Fruit fly (Drosophila melanogaster) whole organism, embryonic: Measurements from ENCODE around the gene r-l.

ENCODE experiments used
- CG10462 ChIP-seq: fragments of 200-800 bp; sonication (Bioruptor generic); optimal IDR thresholded peaks from 2 replicates; lab custom pipeline; 2016; ENCODE audit warnings: missing biosample characterization, missing genetic modification characterization
- CG13624 ChIP-seq: fragments of 200-800 bp; sonication (Bioruptor generic); optimal IDR thresholded peaks from 2 replicates; lab custom pipeline; 2016; ENCODE audit warnings: missing biosample characterization, missing genetic modification characterization
- CG15073 ChIP-seq: fragments of 200-800 bp; sonication (Bioruptor generic); optimal IDR thresholded peaks from 2 replicates; lab custom pipeline; 2016; ENCODE audit warnings: missing biosample characterization, missing genetic modification characterization
- CG1603 ChIP-seq: fragments of 200-800 bp; sonication (Bioruptor generic); optimal IDR thresholded peaks from 2 replicates; lab custom pipeline; 2019; ENCODE audit warnings: missing biosample characterization, mild to moderate bottlenecking, missing genetic modification characterization, moderate library complexity
- CG17385 ChIP-seq: fragments of 200-800 bp; sonication (Bioruptor generic); optimal IDR thresholded peaks from 3 replicates; lab custom pipeline; 2018; ENCODE audit warnings: missing biosample characterization, mild to moderate bottlenecking, missing genetic modification characterization
- CG1792 ChIP-seq: fragments of 200-800 bp; sonication (Bioruptor generic); optimal IDR thresholded peaks from 2 replicates; lab custom pipeline; 2016; ENCODE audit warnings: missing biosample characterization, missing genetic modification characterization
- CG2202 ChIP-seq: fragments of 200-800 bp; sonication (Bioruptor generic); optimal IDR thresholded peaks from 2 replicates; lab custom pipeline; 2018; ENCODE audit warnings: missing biosample characterization, mild to moderate bottlenecking, missing genetic modification characterization
- CG31224 ChIP-seq: fragments of 200-800 bp; sonication (Bioruptor generic); IDR thresholded peaks from 2 replicates; pipeline ENCODE4 v1.3.6; 2022; ENCODE audit warnings: missing biosample characterization, missing genetic modification characterization
- CG4707 ChIP-seq: fragments of 200-800 bp; sonication (Bioruptor generic); optimal IDR thresholded peaks from 2 replicates; lab custom pipeline; 2018; ENCODE audit warnings: missing biosample characterization, mild to moderate bottlenecking, missing genetic modification characterization, moderate library complexity
- CG6683 ChIP-seq: fragments of 200-800 bp; sonication (Bioruptor generic); optimal IDR thresholded peaks from 2 replicates; lab custom pipeline; 2017; ENCODE audit warnings: missing biosample characterization, mild to moderate bottlenecking, missing genetic modification characterization, missing genetic modification reagents
- CG7372 ChIP-seq: fragments of 200-800 bp; sonication (Bioruptor generic); IDR thresholded peaks from 2 replicates; pipeline ENCODE4 v1.3.6; 2022; ENCODE audit warnings: missing biosample characterization, missing genetic modification characterization
- CG7987 ChIP-seq: fragments of 200-800 bp; sonication (Bioruptor generic); optimal IDR thresholded peaks from 2 replicates; lab custom pipeline; 2018; ENCODE audit warnings: missing biosample characterization, mild to moderate bottlenecking, missing genetic modification characterization, moderate library complexity
- CG9797 ChIP-seq: fragments of 200-800 bp; sonication (Bioruptor generic); optimal IDR thresholded peaks from 3 replicates; lab custom pipeline; 2018; ENCODE audit warnings: missing biosample characterization, mild to moderate bottlenecking, missing genetic modification characterization
- CTCF ChIP-seq: fragments of 200-800 bp; sonication (Bioruptor generic); optimal IDR thresholded peaks from 2 replicates; lab custom pipeline; 2017; ENCODE audit warnings: missing biosample characterization, mild to moderate bottlenecking, missing genetic modification characterization, moderate library complexity
- Lhr ChIP-seq: fragments of 200-800 bp; sonication (Bioruptor generic); optimal IDR thresholded peaks from 3 replicates; lab custom pipeline; 2017; ENCODE audit warnings: mild to moderate bottlenecking, missing biosample characterization, missing genetic modification reagents, missing genetic modification characterization
- Oli ChIP-seq: fragments of 200-800 bp; sonication (Bioruptor generic); optimal IDR thresholded peaks from 2 replicates; lab custom pipeline; 2018; ENCODE audit warnings: missing biosample characterization, mild to moderate bottlenecking, missing genetic modification characterization, moderate library complexity
- Xbp1 ChIP-seq: fragments of 200-800 bp; sonication (Bioruptor generic); optimal IDR thresholded peaks from 3 replicates; lab custom pipeline; 2016; ENCODE audit warnings: missing biosample characterization, mild to moderate bottlenecking, missing genetic modification characterization
- amos ChIP-seq: fragments of 200-800 bp; sonication (Bioruptor generic); IDR thresholded peaks from 2 replicates; pipeline ENCODE4 v1.3.6; 2022; ENCODE audit warnings: missing biosample characterization, missing genetic modification characterization; ENCODE audit not compliant: partially characterized antibody
- ato ChIP-seq: fragments of 200-800 bp; sonication (Bioruptor generic); IDR thresholded peaks from 2 replicates; pipeline ENCODE4 v1.3.6; 2022; ENCODE audit warnings: missing biosample characterization, missing genetic modification characterization; ENCODE audit not compliant: partially characterized antibody
- cg ChIP-seq: fragments of 200-800 bp; sonication (Bioruptor generic); optimal IDR thresholded peaks from 3 replicates; lab custom pipeline; 2019; ENCODE audit warnings: missing biosample characterization, mild to moderate bottlenecking, missing genetic modification characterization, moderate library complexity
- cwo ChIP-seq: fragments of 200-800 bp; sonication (Bioruptor generic); optimal IDR thresholded peaks from 3 replicates; lab custom pipeline; 2017; ENCODE audit warnings: missing biosample characterization, missing genetic modification characterization, mild to moderate bottlenecking, moderate library complexity, missing genetic modification reagents
- danr ChIP-seq: fragments of 200-800 bp; sonication (Bioruptor generic); IDR thresholded peaks from 2 replicates; pipeline ENCODE4 v1.3.6; 2022; ENCODE audit warnings: missing biosample characterization, missing genetic modification characterization
- en ChIP-seq: fragments of 200-800 bp; sonication (Bioruptor generic); optimal IDR thresholded peaks from 2 replicates; lab custom pipeline; 2016; ENCODE audit warnings: missing biosample characterization, missing genetic modification characterization
- fd3F ChIP-seq: fragments of 200-800 bp; sonication (Bioruptor generic); optimal IDR thresholded peaks from 2 replicates; lab custom pipeline; 2018; ENCODE audit warnings: missing biosample characterization, mild to moderate bottlenecking, missing genetic modification characterization, moderate library complexity
- gcm2 ChIP-seq: fragments of 200-800 bp; sonication (Bioruptor generic); optimal IDR thresholded peaks from 2 replicates; lab custom pipeline; 2016; ENCODE audit warnings: missing biosample characterization, missing genetic modification characterization
- gt ChIP-seq: fragments of 200-800 bp; sonication (Bioruptor generic); IDR thresholded peaks from 2 replicates; pipeline ENCODE4 v1.3.6; 2022; ENCODE audit warnings: missing biosample characterization, missing genetic modification characterization
- hbn ChIP-seq: fragments of 200-800 bp; sonication (Bioruptor generic); IDR thresholded peaks from 2 replicates; pipeline ENCODE4 v1.3.6; 2022; ENCODE audit warnings: missing biosample characterization, missing genetic modification characterization; ENCODE audit not compliant: partially characterized antibody
- kah ChIP-seq: fragments of 200-800 bp; sonication (Bioruptor generic); optimal IDR thresholded peaks from 2 replicates; lab custom pipeline; 2018; ENCODE audit warnings: missing biosample characterization, mild to moderate bottlenecking, missing genetic modification characterization
- psq ChIP-seq: fragments of 200-800 bp; sonication (Bioruptor generic); optimal IDR thresholded peaks from 2 replicates; lab custom pipeline; 2017; ENCODE audit warnings: missing biosample characterization, missing genetic modification characterization
- scrt ChIP-seq: fragments of 200-800 bp; sonication (Bioruptor generic); optimal IDR thresholded peaks from 2 replicates; lab custom pipeline; 2018; ENCODE audit warnings: missing biosample characterization, mild to moderate bottlenecking, missing genetic modification characterization, moderate library complexity
- sqz ChIP-seq: fragments of 200-800 bp; sonication (Bioruptor generic); optimal IDR thresholded peaks from 3 replicates; lab custom pipeline; 2018; ENCODE audit warnings: missing biosample characterization, mild to moderate bottlenecking, missing genetic modification characterization

The r-l gene

dm6 chr3R:21050875-21051274 is 22.2 kb downstream of the r-l start, which contains the start of gene Jhbp15:
Jhbp15 (minus strand) TSS chr3R:21050975.
- TF ChIP-seq cg (GFP tag; lab: Kevin White, UChicago): no peak
- no peak for TF ChIP-seq CTCF (GFP tag; lab: Kevin White, UChicago)
- TF ChIP-seq sqz (GFP tag; lab: Kevin White, UChicago): no peak
- no peak for TF ChIP-seq en (GFP tag; lab: Kevin White, UChicago)
- TF ChIP-seq CG17385: no peak
- TF ChIP-seq CG4707 (GFP tag; lab: Kevin White, UChicago): no peak
- TF ChIP-seq ato (GFP tag; lab: Robert Waterston, UW): no peak
- TF ChIP-seq CG10462 (GFP tag; lab: Kevin White, UChicago): no peak
- TF ChIP-seq, all 482 proteins: peak for 0

dm6 chr3R:21048729-21049128 is 24.4 kb downstream of the r-l start, which contains the start of gene CG7079:
CG7079 (minus strand) TSS chr3R:21048829.
- TF ChIP-seq CG7987 (GFP tag; lab: Kevin White, UChicago): no peak

dm6 chr3R:21046927-21047326 is 26.2 kb downstream of the r-l start, which contains the start of gene CG31207:
CG31207 (minus strand) TSS chr3R:21047027.
- TF ChIP-seq CG1792 (GFP tag; lab: Kevin White, UChicago): no peak
- no peak for TF ChIP-seq scrt (GFP tag; lab: Kevin White, UChicago)

dm6 chr3R:21045742-21046141 is 27.4 kb downstream of the r-l start, which contains the start of gene CG31189:
CG31189 (minus strand) TSS chr3R:21045842.
- no peak for TF ChIP-seq CG15073 (GFP tag; lab: Kevin White, UChicago)
- TF ChIP-seq Oli (tag; lab: Kevin White, UChicago): no peak
- TF ChIP-seq CG7372 (GFP tag; lab: Robert Waterston, UW): no peak
- no peak for TF ChIP-seq CG9797 (GFP tag; lab: Kevin White, UChicago)
- TF ChIP-seq fd3F (GFP tag; lab: Kevin White, UChicago): no peak
- no peak for TF ChIP-seq Xbp1 (GFP tag; lab: Kevin White, UChicago)
- TF ChIP-seq danr (GFP tag; lab: Robert Waterston, UW): no peak
- TF ChIP-seq CG13624 (GFP tag; lab: Kevin White, UChicago): no peak
- no peak for TF ChIP-seq psq (GFP tag; lab: Kevin White, UChicago)

- TF ChIP-seq kah (GFP tag; lab: Kevin White, UChicago): peak; percentile 37
- TF ChIP-seq gt: no peak
- TF ChIP-seq scrt (GFP tag; lab: Kevin White, UChicago): peak; percentile 99
Measured at dm6 chr3R:21043549-21044118, 29.5 kb downstream of the r-l start, which contains the start of gene CG12278. CG12278 (plus strand) TSS chr3R:21044068.

- no peak for TF ChIP-seq CG2202 (tag; lab: Kevin White, UChicago)
- no peak for TF ChIP-seq hbn (GFP tag; lab: Robert Waterston, UW)
- TF ChIP-seq amos (GFP tag; lab: Robert Waterston, UW): no peak
- no peak for TF ChIP-seq CG31224 (GFP tag; lab: Robert Waterston, UW)
- no peak for TF ChIP-seq CG1603 (tag; lab: Kevin White, UChicago)
- no peak for TF ChIP-seq CG6683 (GFP tag; lab: Kevin White, UChicago)
- no peak for TF ChIP-seq gcm2 (GFP tag; lab: Kevin White, UChicago)
- TF ChIP-seq Lhr (GFP tag; lab: Kevin White, UChicago): no peak
- TF ChIP-seq cwo (GFP tag; lab: Kevin White, UChicago): no peak
Measured at dm6 chr3R:21042399-21042798, 30.7 kb downstream of the r-l start, which contains the start of gene Dhc93AB. Dhc93AB (minus strand) TSS chr3R:21042499.
